Fruit fly (Drosophila melanogaster): ENCODE data around the gene CG11768.

DNA sequence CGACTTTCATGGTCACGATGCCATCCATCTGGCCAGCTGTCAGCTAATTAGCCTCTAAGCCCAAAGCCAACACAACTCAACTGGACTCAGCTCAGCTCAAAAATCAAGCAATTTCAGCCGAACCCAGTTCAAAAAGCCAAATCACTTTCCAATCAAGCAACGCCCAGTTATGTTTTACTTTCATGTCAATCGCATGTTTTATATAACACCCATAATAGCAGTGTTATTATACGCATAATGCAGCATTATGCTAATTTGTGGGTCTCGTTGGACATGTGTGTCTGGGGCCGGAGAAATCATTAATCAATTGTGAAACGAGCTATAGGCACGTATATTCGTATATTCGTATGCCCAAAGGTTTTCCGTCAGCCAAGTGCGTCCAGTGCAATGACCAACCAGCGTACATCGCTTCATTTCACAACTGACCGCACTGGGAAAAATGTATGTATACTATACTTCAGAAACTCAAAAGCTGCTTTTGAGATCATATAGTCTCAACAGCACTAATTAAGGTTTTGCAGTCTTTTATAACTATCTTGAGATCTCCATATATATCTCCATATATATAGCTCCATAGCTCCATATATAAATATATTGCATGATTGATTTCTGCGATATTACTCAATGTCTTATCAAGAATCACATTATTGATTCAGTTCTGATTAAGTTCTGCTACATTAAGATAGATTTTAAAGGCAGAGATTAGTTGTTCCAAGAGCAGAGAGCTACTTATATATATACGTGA, 19.7 kb upstream of the CG11768 start:
- no peak for TF ChIP-seq EcR (GFP tag; optimal IDR thresholded peaks at IDR 0.05)
- no peak for TF ChIP-seq Dll (optimal IDR thresholded peaks at IDR 0.05)
- TF ChIP-seq usp (GFP tag; optimal IDR thresholded peaks at IDR 0.05), result no peak
- TF ChIP-seq pan (optimal IDR thresholded peaks at IDR 0.05), result no peak
- TF ChIP-seq CG8478 (optimal IDR thresholded peaks at IDR 0.05), result no peak
- TF ChIP-seq psq (optimal IDR thresholded peaks at IDR 0.05), result no peak

Measured in whole organism.